Fruit fly (Drosophila melanogaster) whole organism, wandering third instar larva: Measurements from ENCODE around the gene CG32599.

Source experiments
- Abd-B ChIP-seq: fragments of >200 bp; optimal IDR thresholded peaks from 2 replicates; lab custom pipeline; 2017; ENCODE audit warnings: missing biosample characterization, missing genetic modification characterization
- CG32264 ChIP-seq: fragments of 200-800 bp; sonication (Bioruptor generic); optimal IDR thresholded peaks from 2 replicates; lab custom pipeline; 2016; ENCODE audit warnings: missing biosample characterization, missing genetic modification characterization
- CG9705 ChIP-seq: fragments of 200-800 bp; sonication (Bioruptor generic); optimal IDR thresholded peaks from 2 replicates; lab custom pipeline; 2018; ENCODE audit warnings: missing biosample characterization, mild to moderate bottlenecking, missing genetic modification characterization
- CrebA ChIP-seq: fragments of 200-800 bp; sonication (Bioruptor generic); optimal IDR thresholded peaks from 2 replicates; lab custom pipeline; 2016; ENCODE audit warnings: missing biosample characterization, mild to moderate bottlenecking, missing genetic modification characterization, borderline replicate concordance
- Dfd ChIP-seq: fragments of >200 bp; optimal IDR thresholded peaks from 2 replicates; lab custom pipeline; 2017; ENCODE audit warnings: missing biosample characterization, missing genetic modification characterization
- Dif ChIP-seq: fragments of 200-275, 200-300 bp; sonication (Bioruptor generic); optimal IDR thresholded peaks from 2 replicates; lab custom pipeline; 2018; ENCODE audit warnings: missing biosample characterization, missing genetic modification characterization; ENCODE audit not compliant: partially characterized antibody
- GATAd ChIP-seq: sonication (Bioruptor generic); optimal IDR thresholded peaks from 2 replicates; lab custom pipeline; 2016; ENCODE audit warnings: missing biosample characterization, missing genetic modification characterization
- HLH106 ChIP-seq: fragments of 200-800 bp; optimal IDR thresholded peaks from 3 replicates; lab custom pipeline; 2019; ENCODE audit warnings: missing biosample characterization, mild to moderate bottlenecking, missing genetic modification characterization, moderate library complexity
- Hnf4 ChIP-seq: fragments of 200-800 bp; sonication (Bioruptor generic); optimal IDR thresholded peaks from 2 replicates; lab custom pipeline; 2016; ENCODE audit warnings: missing biosample characterization, mild to moderate bottlenecking, missing genetic modification characterization
- Hr78 ChIP-seq: fragments of >200 bp; optimal IDR thresholded peaks from 2 replicates; lab custom pipeline; 2017; ENCODE audit warnings: missing biosample characterization, missing genetic modification characterization
- Hr83 ChIP-seq: fragments of 200-300 bp; sonication (Bioruptor generic); optimal IDR thresholded peaks from 2 replicates; lab custom pipeline; 2016; ENCODE audit warnings: missing biosample characterization, mild to moderate bottlenecking, missing genetic modification characterization, moderate library complexity; ENCODE audit not compliant: poor library complexity, severe bottlenecking
- Jra ChIP-seq: sonication (Bioruptor generic); optimal IDR thresholded peaks from 2 replicates; lab custom pipeline; 2016; ENCODE audit warnings: missing biosample characterization, missing genetic modification characterization
- Mio ChIP-seq: sonication (Bioruptor generic); optimal IDR thresholded peaks from 2 replicates; lab custom pipeline; 2016; ENCODE audit warnings: missing biosample characterization, missing genetic modification characterization
- Myc ChIP-seq: fragments of >200 bp; optimal IDR thresholded peaks from 2 replicates; lab custom pipeline; 2017
- N ChIP-seq: fragments of >200 bp; optimal IDR thresholded peaks from 2 replicates; lab custom pipeline; 2018; ENCODE audit warnings: missing biosample characterization, missing external identifiers, missing genetic modification characterization
- OdsH ChIP-seq: fragments of 200-800 bp; sonication (Bioruptor generic); optimal IDR thresholded peaks from 2 replicates; lab custom pipeline; 2016; ENCODE audit warnings: missing biosample characterization, mild to moderate bottlenecking, missing genetic modification characterization
- Rel ChIP-seq, 2 experiments: fragments of 200-800 bp; sonication (Bioruptor generic) in 1 of 2; optimal IDR thresholded peaks; 2 replicates in 1 of 2; 3 replicates in 1 of 2; lab custom pipeline; 2016 to 2019; ENCODE audit warnings: mild to moderate bottlenecking in 2 of 2, missing biosample characterization in 2 of 2, missing genetic modification characterization in 2 of 2, moderate library complexity in 1 of 2
- Sp1 ChIP-seq: fragments of 200-800 bp; sonication (Bioruptor generic); optimal IDR thresholded peaks from 3 replicates; lab custom pipeline; 2019; ENCODE audit warnings: missing biosample characterization, mild to moderate bottlenecking, missing genetic modification characterization, moderate library complexity
- Vsx2 ChIP-seq: fragments of 200-300, 225-300 bp; sonication (Bioruptor generic); optimal IDR thresholded peaks from 2 replicates; lab custom pipeline; 2018; ENCODE audit warnings: missing biosample characterization, missing genetic modification characterization; ENCODE audit not compliant: partially characterized antibody
- br ChIP-seq: fragments of 200-800 bp; sonication (Bioruptor generic); optimal IDR thresholded peaks from 2 replicates; lab custom pipeline; 2016; ENCODE audit warnings: missing biosample characterization, missing genetic modification characterization
- brk ChIP-seq: fragments of 200-800 bp; sonication (Bioruptor generic); optimal IDR thresholded peaks from 2 replicates; lab custom pipeline; 2016; ENCODE audit warnings: missing biosample characterization, mild to moderate bottlenecking, missing genetic modification characterization
- dl ChIP-seq, 2 experiments: fragments of 175-275, 200-275 bp in 1 of 2; fragments of 200-275 bp in 1 of 2; sonication (Bioruptor generic); optimal IDR thresholded peaks; lab custom pipeline; 2018; ENCODE audit warnings: mild to moderate bottlenecking in 2 of 2, missing biosample characterization in 2 of 2, missing genetic modification characterization in 2 of 2, moderate library complexity in 2 of 2; ENCODE audit not compliant: partially characterized antibody in 2 of 2, insufficient read depth in 1 of 2
- dmrt93B ChIP-seq: fragments of 200-800 bp; sonication (Bioruptor generic); optimal IDR thresholded peaks from 2 replicates; lab custom pipeline; 2018; ENCODE audit warnings: missing biosample characterization, mild to moderate bottlenecking, missing genetic modification characterization
- dsf ChIP-seq: sonication (Bioruptor generic); optimal IDR thresholded peaks from 2 replicates; lab custom pipeline; 2016; ENCODE audit warnings: missing biosample characterization, missing genetic modification characterization, borderline replicate concordance
- ey ChIP-seq: fragments of 200-800 bp; sonication (Bioruptor generic); optimal IDR thresholded peaks from 2 replicates; lab custom pipeline; 2016; ENCODE audit warnings: missing biosample characterization, missing genetic modification characterization
- foxo ChIP-seq, 2 experiments: fragments of 200-800 bp; sonication (Bioruptor generic); optimal IDR thresholded peaks; 2 replicates in 1 of 2; 3 replicates in 1 of 2; lab custom pipeline; 2016 to 2017; ENCODE audit warnings: missing biosample characterization in 2 of 2, missing genetic modification characterization in 2 of 2
- fru ChIP-seq: fragments of 200-800 bp; sonication (Bioruptor generic); optimal IDR thresholded peaks from 3 replicates; lab custom pipeline; 2016; ENCODE audit warnings: missing biosample characterization, mild to moderate bottlenecking, missing genetic modification characterization
- h ChIP-seq: fragments of 200-800 bp; sonication (Bioruptor generic); optimal IDR thresholded peaks from 3 replicates; lab custom pipeline; 2016; ENCODE audit warnings: missing biosample characterization, mild to moderate bottlenecking, missing genetic modification characterization
- jim ChIP-seq: fragments of 175-275, 200-325 bp; sonication (Bioruptor generic); optimal IDR thresholded peaks from 2 replicates; lab custom pipeline; 2016; ENCODE audit warnings: missing biosample characterization, mild to moderate bottlenecking, missing genetic modification characterization
- lola ChIP-seq: fragments of >200 bp; optimal IDR thresholded peaks from 2 replicates; lab custom pipeline; 2017; ENCODE audit warnings: missing biosample characterization, missing genetic modification characterization
- pan ChIP-seq: fragments of >200 bp; optimal IDR thresholded peaks from 2 replicates; lab custom pipeline; 2017
- psq ChIP-seq: fragments of 200-800 bp; sonication (Bioruptor generic); optimal IDR thresholded peaks from 3 replicates; lab custom pipeline; 2017; ENCODE audit warnings: missing biosample characterization, mild to moderate bottlenecking, missing genetic modification characterization, moderate library complexity
- rgr ChIP-seq: fragments of 200-800 bp; sonication (Bioruptor generic); optimal IDR thresholded peaks from 3 replicates; lab custom pipeline; 2016; ENCODE audit warnings: missing biosample characterization, mild to moderate bottlenecking, missing genetic modification characterization
- sage ChIP-seq: fragments of 200-800 bp; sonication (Bioruptor generic); optimal IDR thresholded peaks from 2 replicates; lab custom pipeline; 2016; ENCODE audit warnings: missing biosample characterization, mild to moderate bottlenecking, missing genetic modification characterization
- sv ChIP-seq: fragments of 200-800 bp; sonication (Bioruptor generic); optimal IDR thresholded peaks from 3 replicates; lab custom pipeline; 2016; ENCODE audit warnings: missing biosample characterization, missing genetic modification characterization
- tai ChIP-seq: sonication (Bioruptor generic); optimal IDR thresholded peaks from 2 replicates; lab custom pipeline; 2016; ENCODE audit warnings: missing biosample characterization, missing genetic modification characterization
- usp ChIP-seq: fragments of >200 bp; optimal IDR thresholded peaks from 2 replicates; lab custom pipeline; 2017; ENCODE audit warnings: missing biosample characterization, missing genetic modification characterization
- woc ChIP-seq: sonication (Bioruptor generic); optimal IDR thresholded peaks from 2 replicates; lab custom pipeline; 2016; ENCODE audit warnings: missing biosample characterization, mild to moderate bottlenecking, missing genetic modification characterization

CG32599 gene

DNA sequence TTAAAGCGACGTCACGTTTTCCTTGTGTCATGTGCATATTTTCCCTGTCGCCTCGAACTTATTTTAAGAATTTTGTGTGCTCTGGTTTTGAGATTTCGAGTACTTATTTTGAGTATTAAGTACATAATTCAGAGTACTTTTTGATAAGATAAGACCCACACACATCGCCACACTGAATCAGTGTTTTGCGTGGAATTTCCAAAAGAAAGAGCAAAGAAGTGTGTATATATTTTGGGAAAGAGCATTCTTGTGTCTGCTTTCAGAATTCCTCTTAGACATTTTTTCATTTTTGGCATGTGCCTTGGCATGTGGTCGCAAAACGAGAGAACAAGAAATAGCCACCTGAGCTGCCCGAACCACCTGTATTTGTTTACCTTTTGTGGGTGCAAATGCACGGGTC lies 27.7 kb upstream of the CG32599 start:
- TF ChIP-seq h (GFP tag; lab: Kevin White, UChicago) (peak; percentile 8), CrebA (GFP tag; lab: Kevin White, UChicago) (no peak), fru (GFP tag; lab: Kevin White, UChicago) (peak; percentile 9), HLH106 (tag; lab: Kevin White, UChicago) (peak; percentile 44), OdsH (GFP tag; lab: Kevin White, UChicago) (peak; percentile 0), Rel (GFP tag; optimal IDR thresholded peaks at IDR 0.05; lab: Kevin White, UChicago) (no peak), Rel (tag; optimal IDR thresholded peaks at IDR 0.05; lab: Kevin White, UChicago) (peak; percentile 36), psq (peak; percentile 7), Sp1 (peak; percentile 2), dl (GFP tag; optimal IDR thresholded peaks at IDR 0.05; lab: Kevin White, UChicago; ENCODE audit: insufficient read depth in 1 of 2, partially characterized antibody in 2 of 2) (no peak), sage (GFP tag; lab: Kevin White, UChicago) (no peak)
- TF ChIP-seq, all 38 proteins: peak for 7

DNA sequence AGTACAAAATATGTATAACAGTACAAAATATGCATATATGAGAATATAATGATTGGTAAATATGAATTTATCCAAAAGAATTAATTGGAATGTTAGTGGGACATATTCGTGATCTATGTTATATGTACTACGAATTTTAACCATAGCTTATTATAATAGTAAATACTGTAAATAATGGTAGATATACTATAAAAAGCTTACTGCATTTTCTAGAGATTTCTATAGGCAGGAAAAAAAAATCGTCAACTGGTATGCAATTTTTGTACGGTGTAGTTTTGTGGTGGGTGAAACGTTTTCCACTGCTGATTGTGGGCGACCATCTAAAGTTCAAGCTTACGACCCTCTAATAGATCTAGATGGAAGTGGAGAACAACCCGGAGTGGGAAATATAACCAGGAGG lies 26.6 kb upstream of the CG32599 start:
- TF ChIP-seq Hr83 (GFP tag; lab: Kevin White, UChicago) (no peak), Dfd (GFP tag; lab: Kevin White, UChicago) (no peak), Hnf4 (no peak), Rel (GFP tag; optimal IDR thresholded peaks at IDR 0.05; lab: Kevin White, UChicago) (no peak), Rel (tag; optimal IDR thresholded peaks at IDR 0.05; lab: Kevin White, UChicago) (no peak), Jra (GFP tag; lab: Kevin White, UChicago) (no peak), Vsx2 (GFP tag; lab: Kevin White, UChicago) (no peak), fru (GFP tag; lab: Kevin White, UChicago) (no peak), br (GFP tag; lab: Kevin White, UChicago) (no peak), brk (GFP tag; lab: Kevin White, UChicago) (no peak), OdsH (GFP tag; lab: Kevin White, UChicago) (no peak)

- TF ChIP-seq ey (GFP tag; lab: Kevin White, UChicago) (peak; percentile 93), psq (peak; percentile 94), dl (GFP tag; optimal IDR thresholded peaks at IDR 0.05; lab: Kevin White, UChicago; ENCODE audit: insufficient read depth in 1 of 2, partially characterized antibody in 2 of 2) (no peak), Dfd (GFP tag; lab: Kevin White, UChicago) (peak; percentile 94), HLH106 (tag; lab: Kevin White, UChicago) (peak; percentile 98), pan (lab: Kevin White, UChicago) (no peak), Hr83 (GFP tag; lab: Kevin White, UChicago) (no peak), dsf (peak; percentile 70), Sp1 (peak; percentile 98), CG32264 (GFP tag; lab: Kevin White, UChicago) (peak; percentile 79), dmrt93B (peak; percentile 93), usp (GFP tag; lab: Kevin White, UChicago) (no peak), br (GFP tag; lab: Kevin White, UChicago) (peak; percentile 94), fru (GFP tag; lab: Kevin White, UChicago) (peak; percentile 97), OdsH (GFP tag; lab: Kevin White, UChicago) (peak; percentile 97), tai (GFP tag; lab: Kevin White, UChicago) (no peak), GATAd (GFP tag; lab: Kevin White, UChicago) (peak; percentile 54), jim (GFP tag; lab: Kevin White, UChicago) (no peak), sv (peak; percentile 79), CrebA (GFP tag; lab: Kevin White, UChicago) (peak; percentile 92), Jra (GFP tag; lab: Kevin White, UChicago) (peak; percentile 89), Abd-B (GFP tag; lab: Kevin White, UChicago) (no peak), Hr78 (GFP tag; lab: Kevin White, UChicago) (no peak), rgr (peak; percentile 97), N (no peak), sage (GFP tag; lab: Kevin White, UChicago) (peak; percentile 95), lola (GFP tag; lab: Kevin White, UChicago) (no peak), Myc (lab: Kevin White, UChicago) (no peak), CG9705 (GFP tag; lab: Kevin White, UChicago) (peak; percentile 92), Mio (GFP tag; lab: Kevin White, UChicago) (no peak), Rel (GFP tag; optimal IDR thresholded peaks at IDR 0.05; lab: Kevin White, UChicago) (peak; percentile 75), Rel (tag; optimal IDR thresholded peaks at IDR 0.05; lab: Kevin White, UChicago) (peak; percentile 84), foxo (GFP tag; optimal IDR thresholded peaks at IDR 0.05; lab: Kevin White, UChicago) (peak; percentile 32 to 98), woc (GFP tag; lab: Kevin White, UChicago) (peak; percentile 90), h (GFP tag; lab: Kevin White, UChicago) (peak; percentile 98), Dif (GFP tag; lab: Kevin White, UChicago) (peak; percentile 50), Hnf4 (peak; percentile 95), brk (GFP tag; lab: Kevin White, UChicago) (peak; percentile 92), Vsx2 (GFP tag; lab: Kevin White, UChicago) (no peak)
- TF ChIP-seq, all 38 proteins: peak for 25
Measured at dm6 chrX:14218045-14218483, 25.4 kb upstream of the CG32599 start.
